Fruit fly (Drosophila melanogaster) whole organism, embryonic: ENCODE results near the gene His3.3B.
A peak's percentile ranks its signal among the peaks of the same experiment; 100 is the strongest.

Source experiments
- ATbp ChIP-seq: fragments of 200-800 bp; sonication (Bioruptor generic); optimal IDR thresholded peaks from 2 replicates; lab custom pipeline; 2017; ENCODE audit warnings: missing biosample characterization, mild to moderate bottlenecking, missing genetic modification characterization, missing genetic modification reagents
- Abd-B ChIP-seq: fragments of 200-800 bp; sonication (Bioruptor generic); optimal IDR thresholded peaks from 2 replicates; lab custom pipeline; 2018; ENCODE audit warnings: missing biosample characterization, mild to moderate bottlenecking, missing genetic modification characterization, moderate library complexity
- Asciz ChIP-seq: fragments of 200-800 bp; sonication (Bioruptor generic); optimal IDR thresholded peaks from 2 replicates; lab custom pipeline; 2017; ENCODE audit warnings: missing biosample characterization, mild to moderate bottlenecking, missing genetic modification characterization, missing genetic modification reagents
- Awh ChIP-seq: fragments of 200-800 bp; sonication (Bioruptor generic); IDR thresholded peaks from 2 replicates; pipeline ENCODE4, ENCODE4 v1.3.6; 2022; ENCODE audit warnings: missing biosample characterization, missing genetic modification characterization
- CG10267 ChIP-seq: fragments of 200-800 bp; sonication (Bioruptor generic); optimal IDR thresholded peaks from 2 replicates; lab custom pipeline; 2018; ENCODE audit warnings: missing biosample characterization, mild to moderate bottlenecking, missing genetic modification characterization, moderate library complexity
- CG12071 ChIP-seq: fragments of 200-800 bp; sonication (Bioruptor generic); optimal IDR thresholded peaks from 3 replicates; lab custom pipeline; 2018; ENCODE audit warnings: missing biosample characterization, mild to moderate bottlenecking, missing genetic modification characterization
- CG12155 ChIP-seq: fragments of 200-800 bp; sonication (Bioruptor generic); optimal IDR thresholded peaks from 3 replicates; lab custom pipeline; 2016; ENCODE audit warnings: missing biosample characterization, missing genetic modification characterization
- CG12942 ChIP-seq: fragments of 200-800 bp; sonication (Bioruptor generic); optimal IDR thresholded peaks from 3 replicates; lab custom pipeline; 2016; ENCODE audit warnings: missing biosample characterization, missing genetic modification characterization
- CG15479 ChIP-seq: fragments of 200-800 bp; sonication (Bioruptor generic); optimal IDR thresholded peaks from 3 replicates; lab custom pipeline; 2019; ENCODE audit warnings: missing biosample characterization, mild to moderate bottlenecking, missing genetic modification characterization, moderate library complexity
- CG17385 ChIP-seq: fragments of 200-800 bp; sonication (Bioruptor generic); optimal IDR thresholded peaks from 3 replicates; lab custom pipeline; 2018; ENCODE audit warnings: missing biosample characterization, mild to moderate bottlenecking, missing genetic modification characterization
- CG31388 ChIP-seq: fragments of 200-800 bp; sonication (Bioruptor generic); optimal IDR thresholded peaks from 2 replicates; lab custom pipeline; 2016; ENCODE audit warnings: missing biosample characterization, missing genetic modification characterization
- CG5180 ChIP-seq: fragments of 200-800 bp; sonication (Bioruptor generic); optimal IDR thresholded peaks from 3 replicates; lab custom pipeline; 2017; ENCODE audit warnings: missing biosample characterization, missing genetic modification characterization, mild to moderate bottlenecking, moderate library complexity, missing genetic modification reagents
- CG6689 ChIP-seq: fragments of 200-800 bp; sonication (Bioruptor generic); IDR thresholded peaks from 2 replicates; pipeline ENCODE4 v1.3.6; 2022; ENCODE audit warnings: missing biosample characterization, missing genetic modification characterization
- CG7271 ChIP-seq: fragments of 200-800 bp; sonication (Bioruptor generic); optimal IDR thresholded peaks from 2 replicates; lab custom pipeline; 2018; ENCODE audit warnings: missing biosample characterization, mild to moderate bottlenecking, missing genetic modification characterization, moderate library complexity
- CG7928 ChIP-seq: fragments of 200-800 bp; sonication (Bioruptor generic); optimal IDR thresholded peaks from 2 replicates; lab custom pipeline; 2017; ENCODE audit warnings: missing biosample characterization, mild to moderate bottlenecking, missing genetic modification characterization
- CG8089 ChIP-seq: fragments of 200-800 bp; sonication (Bioruptor generic); optimal IDR thresholded peaks from 3 replicates; lab custom pipeline; 2016; ENCODE audit warnings: missing biosample characterization, missing genetic modification characterization
- CG8290 ChIP-seq, 3 experiments: fragments of 200-800 bp; sonication (Bioruptor generic); optimal IDR thresholded peaks; 2 replicates each; lab custom pipeline; 2016 to 2019; ENCODE audit warnings: missing biosample characterization in 3 of 3, missing genetic modification characterization in 3 of 3, mild to moderate bottlenecking in 2 of 3, moderate library complexity in 1 of 3
- CG9215 ChIP-seq: fragments of 200-800 bp; sonication (Bioruptor generic); IDR thresholded peaks from 2 replicates; pipeline ENCODE4 v1.3.6; 2022; ENCODE audit warnings: missing biosample characterization, missing genetic modification characterization
- Camta ChIP-seq: fragments of 200-800 bp; sonication (Bioruptor generic); optimal IDR thresholded peaks from 2 replicates; lab custom pipeline; 2016; ENCODE audit warnings: missing biosample characterization, missing genetic modification characterization
- Drgx ChIP-seq: fragments of 200-800 bp; sonication (Bioruptor generic); IDR thresholded peaks from 2 replicates; pipeline ENCODE4 v1.3.6; 2022; ENCODE audit warnings: missing biosample characterization, missing genetic modification characterization
- ERR ChIP-seq: fragments of 200-800 bp; sonication (Bioruptor generic); optimal IDR thresholded peaks from 2 replicates; lab custom pipeline; 2016; ENCODE audit warnings: missing biosample characterization, missing genetic modification characterization
- Eip74EF ChIP-seq, 2 experiments: fragments of 200-800 bp in 1 of 2; fragments of >200 bp in 1 of 2; sonication (Bioruptor generic) in 1 of 2; optimal IDR thresholded peaks; 2 replicates each; lab custom pipeline; 2017 to 2019; ENCODE audit warnings: missing biosample characterization in 2 of 2, missing genetic modification characterization in 2 of 2, mild to moderate bottlenecking in 1 of 2, moderate library complexity in 1 of 2
- Fer2 ChIP-seq: fragments of 200-800 bp; sonication (Bioruptor generic); optimal IDR thresholded peaks from 2 replicates; lab custom pipeline; 2018; ENCODE audit warnings: missing biosample characterization, mild to moderate bottlenecking, missing genetic modification characterization, moderate library complexity
- MBD-R2 ChIP-seq: fragments of 200-800 bp; sonication (Bioruptor generic); IDR thresholded peaks from 2 replicates; pipeline ENCODE4 v1.3.6; 2022; ENCODE audit warnings: missing biosample characterization, missing genetic modification characterization
- Mes4 ChIP-seq: fragments of 200-800 bp; sonication (Bioruptor generic); optimal IDR thresholded peaks from 2 replicates; lab custom pipeline; 2016; ENCODE audit warnings: missing biosample characterization, missing genetic modification characterization
- NC2α ChIP-seq: fragments of 200-800 bp; sonication (Bioruptor generic); optimal IDR thresholded peaks from 2 replicates; lab custom pipeline; 2016; ENCODE audit warnings: missing biosample characterization, missing genetic modification characterization
- PHDP ChIP-seq: fragments of 200-800 bp; sonication (Bioruptor generic); optimal IDR thresholded peaks from 3 replicates; lab custom pipeline; 2018; ENCODE audit warnings: missing biosample characterization, mild to moderate bottlenecking, missing genetic modification characterization, moderate library complexity
- Ptx1 ChIP-seq: fragments of 200-800 bp; sonication (Bioruptor generic); IDR thresholded peaks from 2 replicates; pipeline ENCODE4 v1.3.6; 2022; ENCODE audit warnings: missing biosample characterization, missing genetic modification characterization
- crp ChIP-seq, 2 experiments: fragments of 200-800 bp; sonication (Bioruptor generic); optimal IDR thresholded peaks; 2 replicates in 1 of 2; 3 replicates in 1 of 2; lab custom pipeline; 2017; ENCODE audit warnings: missing biosample characterization in 2 of 2, missing genetic modification characterization in 2 of 2, mild to moderate bottlenecking in 1 of 2, moderate library complexity in 1 of 2
- dimm ChIP-seq: fragments of 200-800 bp; sonication (Bioruptor generic); IDR thresholded peaks from 2 replicates; pipeline ENCODE4 v1.3.6; 2022; ENCODE audit warnings: missing biosample characterization, missing genetic modification characterization
- exex ChIP-seq: fragments of 200-800 bp; sonication (Bioruptor generic); optimal IDR thresholded peaks from 4 replicates; lab custom pipeline; 2018; ENCODE audit warnings: missing biosample characterization, mild to moderate bottlenecking, missing genetic modification characterization, moderate library complexity
- gcm ChIP-seq: fragments of 200-800 bp; sonication (Bioruptor generic); optimal IDR thresholded peaks from 2 replicates; lab custom pipeline; 2019; ENCODE audit warnings: missing biosample characterization, mild to moderate bottlenecking, missing genetic modification characterization, moderate library complexity
- hb ChIP-seq: fragments of 200-800 bp; sonication (Bioruptor generic); IDR thresholded peaks from 3 replicates; pipeline ENCODE4 v1.3.6; 2022; ENCODE audit warnings: missing biosample characterization, missing genetic modification characterization; ENCODE audit not compliant: partially characterized antibody
- hth ChIP-seq: fragments of >200 bp; optimal IDR thresholded peaks from 2 replicates; lab custom pipeline; 2017; ENCODE audit warnings: inconsistent platforms
- insv ChIP-seq, 2 experiments: fragments of 200-800 bp; sonication (Bioruptor generic); optimal IDR thresholded peaks; 3 replicates each; lab custom pipeline; 2016 to 2018; ENCODE audit warnings: missing biosample characterization in 2 of 2, missing genetic modification characterization in 2 of 2
- pan ChIP-seq, 4 experiments: fragments of >200 bp in 3 of 4; fragments of 200-800 bp in 1 of 4; sonication (Bioruptor generic) in 1 of 4; optimal IDR thresholded peaks in 3 of 4; IDR thresholded peaks in 1 of 4; 2 replicates each; pipeline versions ENCODE4 v1.3.6 to Lab custom; 2017 to 2022; ENCODE audit warnings: missing biosample characterization in 2 of 4, missing genetic modification characterization in 2 of 4, mixed read lengths in 1 of 4
- phol ChIP-seq: fragments of 200-800 bp; sonication (Bioruptor generic); optimal IDR thresholded peaks from 3 replicates; lab custom pipeline; 2018; ENCODE audit warnings: missing biosample characterization, mild to moderate bottlenecking, missing genetic modification characterization, moderate library complexity
- pros ChIP-seq: fragments of 200-800 bp; sonication (Bioruptor generic); optimal IDR thresholded peaks from 3 replicates; lab custom pipeline; 2019; ENCODE audit warnings: missing biosample characterization, mild to moderate bottlenecking, missing genetic modification characterization, moderate library complexity
- rib ChIP-seq: fragments of 200-800 bp; sonication (Bioruptor generic); IDR thresholded peaks from 2 replicates; pipeline ENCODE4 v1.3.6; 2022; ENCODE audit warnings: missing biosample characterization, missing genetic modification characterization
- schlank ChIP-seq: fragments of 200-800 bp; sonication (Bioruptor generic); optimal IDR thresholded peaks from 2 replicates; lab custom pipeline; 2018; ENCODE audit warnings: missing biosample characterization, mild to moderate bottlenecking, missing genetic modification characterization
- slbo ChIP-seq: fragments of 200-800 bp; sonication (Bioruptor generic); IDR thresholded peaks from 2 replicates; pipeline ENCODE4 v1.3.6; 2022; ENCODE audit warnings: missing biosample characterization, missing genetic modification characterization
- tap ChIP-seq: fragments of 200-800 bp; optimal IDR thresholded peaks from 3 replicates; lab custom pipeline; 2019; ENCODE audit warnings: missing biosample characterization, mild to moderate bottlenecking, missing genetic modification characterization, moderate library complexity
- tgo ChIP-seq: fragments of 200-800 bp; sonication (Bioruptor generic); IDR thresholded peaks from 3 replicates; pipeline ENCODE4 v1.3.6; 2022; ENCODE audit warnings: missing biosample characterization, missing genetic modification characterization
- toy ChIP-seq: fragments of 200-800 bp; sonication (Bioruptor generic); IDR thresholded peaks from 2 replicates; pipeline ENCODE4 v1.3.6; 2022; ENCODE audit warnings: missing biosample characterization, missing genetic modification characterization
- tx ChIP-seq: fragments of 200-800 bp; sonication (Bioruptor generic); optimal IDR thresholded peaks from 2 replicates; lab custom pipeline; 2016; ENCODE audit warnings: missing biosample characterization, missing genetic modification characterization
- unpg ChIP-seq: fragments of 200-800 bp; sonication (Bioruptor generic); optimal IDR thresholded peaks from 3 replicates; lab custom pipeline; 2018; ENCODE audit warnings: missing biosample characterization, mild to moderate bottlenecking, missing genetic modification characterization, moderate library complexity
- usp ChIP-seq: fragments of >200 bp; optimal IDR thresholded peaks from 2 replicates; lab custom pipeline; 2017; ENCODE audit warnings: missing biosample characterization, missing genetic modification characterization
- wdn ChIP-seq: fragments of 200-800 bp; sonication (Bioruptor generic); IDR thresholded peaks from 2 replicates; pipeline ENCODE4 v1.3.6; 2022; ENCODE audit warnings: missing biosample characterization, missing genetic modification characterization
- wek ChIP-seq: fragments of 200-800 bp; sonication (Bioruptor generic); optimal IDR thresholded peaks from 3 replicates; lab custom pipeline; 2018; ENCODE audit warnings: missing biosample characterization, mild to moderate bottlenecking, missing genetic modification characterization, moderate library complexity
- zfh1 ChIP-seq: fragments of 200-800 bp; sonication (Bioruptor generic); IDR thresholded peaks from 3 replicates; pipeline ENCODE4 v1.3.6; 2022; ENCODE audit warnings: missing biosample characterization, missing genetic modification characterization

Gene His3.3B

dm6 chrX:9139138-9139537 is 17.3 kb downstream of the His3.3B start (continued):
- TF ChIP-seq rib (GFP tag; lab: Robert Waterston, UW) (no peak), Ptx1 (GFP tag; lab: Robert Waterston, UW) (no peak), crp (GFP tag; optimal IDR thresholded peaks at IDR 0.05; lab: Kevin White, UChicago) (no peak), NC2α (GFP tag; lab: Kevin White, UChicago) (no peak), Abd-B (GFP tag; lab: Kevin White, UChicago) (no peak), CG6689 (GFP tag; lab: Robert Waterston, UW) (no peak), tgo (no peak), CG8089 (GFP tag; lab: Kevin White, UChicago) (no peak), CG15479 (no peak), pros (GFP tag; lab: Kevin White, UChicago) (peak; percentile 27), usp (no peak), Mes4 (no peak), wdn (no peak), CG31388 (no peak), exex (tag; lab: Kevin White, UChicago) (no peak), hth (lab: Kevin White, UChicago) (no peak), unpg (GFP tag; lab: Kevin White, UChicago) (no peak), hb (GFP tag; lab: Robert Waterston, UW) (no peak), slbo (GFP tag; lab: Robert Waterston, UW) (no peak), CG5180 (GFP tag; lab: Kevin White, UChicago) (peak; percentile 81), ATbp (GFP tag; lab: Kevin White, UChicago) (peak; percentile 3), Drgx (GFP tag; lab: Robert Waterston, UW) (no peak), pan (optimal IDR thresholded peaks at IDR 0.05; lab: Kevin White, UChicago) (no peak), pan (GFP tag; optimal IDR thresholded peaks at IDR 0.05 in 1 of 2, IDR thresholded peaks at IDR 0.05 in 1 of 2) (peak in 1 of 2 experiments; percentile 4), Fer2 (no peak), Awh (GFP tag; lab: Robert Waterston, UW) (0 out of 2 replicates have a peak, but pooled peaks have one; percentile 41), CG9215 (GFP tag; lab: Robert Waterston, UW) (no peak), wek (peak; percentile 37), CG12071 (GFP tag; lab: Kevin White, UChicago) (peak; percentile 12), tx (no peak), toy (GFP tag; lab: Robert Waterston, UW) (no peak), CG8290 (GFP tag; optimal IDR thresholded peaks at IDR 0.05; lab: Kevin White, UChicago) (no peak), CG8290 (tag; optimal IDR thresholded peaks at IDR 0.05; lab: Kevin White, UChicago) (peak in 1 of 2 experiments; percentile 57), CG17385 (no peak), CG7271 (tag; lab: Kevin White, UChicago) (no peak), Camta (GFP tag; lab: Kevin White, UChicago) (no peak), phol (tag; lab: Kevin White, UChicago) (no peak), PHDP (tag; lab: Kevin White, UChicago) (no peak), Asciz (no peak), ERR (GFP tag; lab: Kevin White, UChicago) (no peak), MBD-R2 (no peak), tap (tag; lab: Kevin White, UChicago) (no peak), CG10267 (no peak), schlank (tag; lab: Kevin White, UChicago) (no peak), dimm (no peak), CG7928 (GFP tag; lab: Kevin White, UChicago) (no peak), insv (GFP tag; optimal IDR thresholded peaks at IDR 0.05; lab: Kevin White, UChicago) (no peak), CG12942 (GFP tag; lab: Kevin White, UChicago) (no peak), Eip74EF (GFP tag; optimal IDR thresholded peaks at IDR 0.05; lab: Kevin White, UChicago) (peak in 1 of 2 experiments; percentile 60), CG12155 (GFP tag; lab: Kevin White, UChicago) (no peak), gcm (GFP tag; lab: Kevin White, UChicago) (peak; percentile 45), zfh1 (GFP tag; lab: Robert Waterston, UW) (no peak)
